Worm (Caenorhabditis elegans) whole organism, midembryonic: ENCODE measurements around the gene Y47D7A.15.

Experiments used
- T22C8.4 ChIP-seq: fragments of 200-800 bp; sonication (Bioruptor generic); IDR thresholded peaks from 2 replicates; pipeline ENCODE4 v1.3.6; 2022; ENCODE audit warnings: missing genetic modification characterization, missing compliant biosample characterization
- cog-1 ChIP-seq: sonication (generic microtip); optimal IDR thresholded peaks from 2 replicates; lab custom pipeline; 2016; ENCODE audit warnings: missing genetic modification characterization, missing compliant biosample characterization
- flt-1 ChIP-seq: fragments of 200-800 bp; sonication (Bioruptor generic); IDR thresholded peaks from 2 replicates; pipeline ENCODE4 v1.3.6; 2022; ENCODE audit warnings: missing genetic modification characterization, missing compliant biosample characterization
- klf-2 ChIP-seq: fragments of 200-800 bp; sonication (Bioruptor generic); conservative IDR thresholded peaks from 2 replicates; pipeline ENCODE4 v1.3.6; 2022; ENCODE audit warnings: missing genetic modification reagents, missing genetic modification characterization, missing compliant biosample characterization
- med-1 ChIP-seq: sonication (generic microtip); optimal IDR thresholded peaks from 2 replicates; lab custom pipeline; 2017; ENCODE audit warnings: missing genetic modification characterization, mild to moderate bottlenecking, missing compliant biosample characterization, antibody characterized with exemption, missing genetic modification reagents; ENCODE audit not compliant: insufficient read depth
- ref-1 ChIP-seq: fragments of 200-800 bp; sonication (Bioruptor generic); conservative IDR thresholded peaks from 2 replicates; pipeline ENCODE4 v1.3.6; 2022; ENCODE audit warnings: missing genetic modification reagents, missing genetic modification characterization, missing compliant biosample characterization
- tab-1 ChIP-seq: fragments of 200-800 bp; sonication (Bioruptor generic); IDR thresholded peaks from 2 replicates; pipeline ENCODE4 v1.3.6; 2022; ENCODE audit warnings: missing genetic modification characterization, missing compliant biosample characterization
- ztf-23 ChIP-seq: fragments of 200-800 bp; sonication (Bioruptor generic); IDR thresholded peaks from 2 replicates; pipeline ENCODE4 v1.3.6; 2022; ENCODE audit warnings: missing genetic modification reagents, missing genetic modification characterization, missing compliant biosample characterization
- ztf-29 ChIP-seq: fragments of 200-800 bp; sonication (Bioruptor generic); IDR thresholded peaks from 2 replicates; pipeline ENCODE4 v1.3.6; 2022; ENCODE audit warnings: missing genetic modification reagents, missing genetic modification characterization, missing compliant biosample characterization

DNA sequence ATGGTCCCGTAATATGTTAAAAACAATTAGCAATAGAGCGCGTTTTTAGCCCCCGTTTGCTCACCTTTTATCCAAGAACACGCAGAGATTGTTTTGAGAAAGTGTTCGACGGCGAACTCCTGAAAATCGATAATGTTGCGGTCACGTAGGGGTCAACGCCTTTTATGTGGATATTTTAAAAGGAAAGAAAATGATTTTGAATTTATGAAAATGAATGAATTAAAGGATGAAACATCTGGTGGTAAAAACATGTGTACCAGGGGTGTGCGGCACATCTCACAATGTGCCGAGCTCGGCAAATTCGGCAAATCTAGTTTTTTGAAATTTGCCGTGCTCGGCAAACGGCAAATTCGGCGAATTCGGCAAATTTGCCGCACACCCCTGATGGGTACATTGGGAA is 32.9 kb downstream of the Y47D7A.15 start, which contains the start of gene F13A2.4:
- TF ChIP-seq flt-1 (GFP tag; lab: Robert Waterston, UW) (no peak), ref-1 (GFP tag; lab: Robert Waterston, UW) (no peak), med-1 (GFP tag; lab: Kevin White, UChicago) (no peak), klf-2 (no peak), tab-1 (GFP tag; lab: Robert Waterston, UW) (no peak), ztf-29 (no peak), ztf-23 (no peak), cog-1 (tag; lab: Kevin White, UChicago) (no peak), T22C8.4 (GFP tag; lab: Robert Waterston, UW) (no peak)
